Fruit fly (Drosophila melanogaster) whole organism, adult: ENCODE data around the gene Jon25Bii.

Source experiments
- CG11617 ChIP-seq: fragments of 200-800 bp; sonication (Bioruptor generic); optimal IDR thresholded peaks from 2 replicates; lab custom pipeline; 2017; ENCODE audit warnings: mild to moderate bottlenecking, missing biosample characterization, missing genetic modification reagents, missing genetic modification characterization
- CG12768 ChIP-seq: fragments of 200-800 bp; sonication (Bioruptor generic); optimal IDR thresholded peaks from 2 replicates; lab custom pipeline; 2017; ENCODE audit warnings: missing biosample characterization, missing genetic modification characterization, mild to moderate bottlenecking, moderate library complexity, missing genetic modification reagents
- CG14711 ChIP-seq: fragments of 200-800 bp; sonication (Bioruptor generic); optimal IDR thresholded peaks from 2 replicates; lab custom pipeline; 2018; ENCODE audit warnings: missing biosample characterization, mild to moderate bottlenecking, missing genetic modification characterization, moderate library complexity
- CG1620 ChIP-seq: fragments of 200-800 bp; sonication (Bioruptor generic); optimal IDR thresholded peaks from 2 replicates; lab custom pipeline; 2016; ENCODE audit warnings: missing biosample characterization, missing genetic modification characterization
- CG33017 ChIP-seq: fragments of 200-800 bp; sonication (Bioruptor generic); optimal IDR thresholded peaks from 2 replicates; lab custom pipeline; 2018; ENCODE audit warnings: missing biosample characterization, mild to moderate bottlenecking, missing genetic modification characterization, moderate library complexity
- CG5204 ChIP-seq: fragments of 200-800 bp; sonication (Bioruptor generic); optimal IDR thresholded peaks from 2 replicates; lab custom pipeline; 2016; ENCODE audit warnings: missing biosample characterization, missing genetic modification characterization
- CG7045 ChIP-seq: fragments of 200-800 bp; sonication (Bioruptor generic); optimal IDR thresholded peaks from 2 replicates; lab custom pipeline; 2017; ENCODE audit warnings: missing biosample characterization, mild to moderate bottlenecking, missing genetic modification characterization
- CG7101 ChIP-seq: fragments of 200-800 bp; sonication (Bioruptor generic); optimal IDR thresholded peaks from 2 replicates; lab custom pipeline; 2018; ENCODE audit warnings: missing biosample characterization, mild to moderate bottlenecking, missing genetic modification characterization, moderate library complexity
- Clk ChIP-seq: fragments of 200-800 bp; sonication (Bioruptor generic); optimal IDR thresholded peaks from 2 replicates; lab custom pipeline; 2017; ENCODE audit warnings: missing biosample characterization, missing genetic modification characterization
- Crg-1 ChIP-seq: fragments of 200-800 bp; sonication (Bioruptor generic); optimal IDR thresholded peaks from 2 replicates; lab custom pipeline; 2016; ENCODE audit warnings: missing biosample characterization, missing genetic modification characterization
- Hr96 ChIP-seq: fragments of 200-800 bp; sonication (Bioruptor generic); optimal IDR thresholded peaks from 2 replicates; lab custom pipeline; 2016; ENCODE audit warnings: missing biosample characterization, missing genetic modification characterization
- Mnt ChIP-seq: fragments of 200-800 bp; sonication (Bioruptor generic); optimal IDR thresholded peaks from 2 replicates; lab custom pipeline; 2016; ENCODE audit warnings: missing biosample characterization, mild to moderate bottlenecking, missing genetic modification characterization
- bab1 ChIP-seq: fragments of 200-800 bp; sonication (Bioruptor generic); optimal IDR thresholded peaks from 3 replicates; lab custom pipeline; 2019; ENCODE audit warnings: missing biosample characterization, mild to moderate bottlenecking, missing genetic modification characterization, moderate library complexity
- cic ChIP-seq: fragments of 200-800 bp; sonication (Bioruptor generic); optimal IDR thresholded peaks from 2 replicates; lab custom pipeline; 2017; ENCODE audit warnings: missing biosample characterization, mild to moderate bottlenecking, missing genetic modification characterization, moderate library complexity
- cnc ChIP-seq, 2 experiments: fragments of >200 bp; optimal IDR thresholded peaks; 2 replicates each; lab custom pipeline; 2017
- kay ChIP-seq: fragments of 200-800 bp; sonication (Bioruptor generic); peaks from one replicate; lab custom pipeline; 2016; ENCODE audit warnings: missing biosample characterization, missing genetic modification characterization, borderline replicate concordance
- ovo ChIP-seq: fragments of 200-800 bp; sonication (Bioruptor generic); optimal IDR thresholded peaks from 2 replicates; lab custom pipeline; 2016; ENCODE audit warnings: missing biosample characterization, missing genetic modification characterization
- pad ChIP-seq: fragments of 200-800 bp; sonication (Bioruptor generic); optimal IDR thresholded peaks from 3 replicates; lab custom pipeline; 2017; ENCODE audit warnings: missing biosample characterization, missing genetic modification characterization, mild to moderate bottlenecking, moderate library complexity, missing genetic modification reagents
- tj ChIP-seq: fragments of 200-800 bp; sonication (Bioruptor generic); optimal IDR thresholded peaks from 3 replicates; lab custom pipeline; 2017; ENCODE audit warnings: missing biosample characterization, mild to moderate bottlenecking, missing genetic modification characterization, moderate library complexity
- toe ChIP-seq: fragments of 200-800 bp; sonication (Bioruptor generic); optimal IDR thresholded peaks from 2 replicates; lab custom pipeline; 2016; ENCODE audit warnings: missing biosample characterization, missing genetic modification characterization

The Jon25Bii gene

DNA sequence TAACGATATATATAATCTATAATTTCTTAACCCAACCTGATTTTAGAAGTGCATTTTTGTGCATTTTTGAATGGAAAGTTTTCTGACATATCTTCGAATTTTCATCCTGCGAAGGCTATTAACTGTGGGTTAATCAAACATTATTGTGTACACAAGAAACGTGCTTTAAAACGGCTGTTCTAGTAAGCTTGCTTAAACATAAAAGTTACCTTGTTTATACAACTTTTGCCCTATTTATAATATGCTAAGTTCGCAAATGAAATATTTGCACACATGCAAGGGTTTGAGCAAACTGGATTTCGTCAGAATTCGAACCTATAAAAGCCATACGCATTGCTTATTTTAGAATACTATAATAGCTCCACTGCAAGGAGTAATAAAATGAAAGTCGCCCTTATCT is 15.9 kb downstream of the Jon25Bii start, which contains the start of gene Sgs1:
Sgs1 (plus strand) TSS at position 350 of the 400 bp plus-strand sequence.
- TF ChIP-seq CG1620, result no peak
- TF ChIP-seq bab1 (GFP tag; lab: Kevin White, UChicago), result no peak
- no peak for TF ChIP-seq CG7101 (tag; lab: Kevin White, UChicago)
- TF ChIP-seq CG33017 (tag; lab: Kevin White, UChicago), result no peak
- no peak for TF ChIP-seq Clk (GFP tag; lab: Kevin White, UChicago)
- TF ChIP-seq CG11617 (GFP tag; lab: Kevin White, UChicago), result no peak
- TF ChIP-seq pad (GFP tag; lab: Kevin White, UChicago), result no peak

DNA sequence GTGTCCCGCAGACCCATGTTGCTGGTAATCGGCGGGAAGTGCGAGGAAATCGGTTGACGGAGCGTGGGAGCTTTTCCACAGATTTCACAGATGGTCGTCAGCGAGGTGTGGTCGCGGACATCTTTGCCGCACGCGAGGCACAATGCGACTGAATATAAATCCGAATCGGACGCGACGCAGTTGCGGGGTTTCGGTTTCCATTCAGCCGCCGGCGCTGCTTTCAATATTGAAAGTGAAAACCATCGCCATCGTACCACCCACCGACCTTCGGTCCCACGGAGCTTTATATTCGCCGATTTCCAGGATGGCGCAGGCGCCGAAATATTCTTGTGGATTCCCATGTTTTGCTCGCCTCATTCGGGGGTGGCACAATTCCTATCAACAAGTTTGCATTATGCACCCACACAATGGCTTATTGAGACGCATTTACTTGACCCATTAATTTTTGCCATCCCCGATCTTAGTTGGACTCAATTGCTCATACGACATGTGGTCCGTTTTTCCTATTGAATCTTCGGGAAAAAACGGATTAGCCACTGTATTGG is 16.5 kb downstream of the Jon25Bii start, which contains the start of gene hoe2:
hoe2 (minus strand) TSS at position 126 of the 545 bp plus-strand sequence.
- TF ChIP-seq CG7045 (GFP tag; lab: Kevin White, UChicago) (peak; percentile 5), pad (GFP tag; lab: Kevin White, UChicago) (no peak)

DNA sequence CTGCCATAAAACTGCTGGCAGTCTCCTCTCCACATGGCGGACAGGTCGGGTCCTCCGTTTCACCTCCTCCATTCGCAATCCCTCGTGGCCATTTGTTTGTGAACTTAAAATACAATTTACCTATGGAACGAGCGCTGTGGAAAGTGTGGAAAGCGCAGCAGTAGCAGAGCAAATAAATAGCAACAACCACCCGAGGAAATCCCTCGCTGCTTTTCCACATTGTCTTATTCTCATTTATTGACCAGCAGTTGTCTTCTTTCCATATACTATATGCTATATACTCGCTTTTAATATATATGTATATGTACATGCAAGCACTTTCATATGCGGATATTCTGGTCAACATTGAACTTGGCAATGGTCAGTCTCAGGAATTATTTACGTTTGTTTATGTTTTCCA is 20.7 kb downstream of the Jon25Bii start, which contains the start of gene hoe1:
hoe1 (minus strand) TSS at position 101 of the 400 bp plus-strand sequence.
- TF ChIP-seq CG5204 (GFP tag; lab: Kevin White, UChicago) (no peak), CG33017 (tag; lab: Kevin White, UChicago) (no peak), Hr96 (no peak), cic (no peak), tj (GFP tag; lab: Kevin White, UChicago) (no peak), kay (GFP tag; lab: Kevin White, UChicago) (no peak), Mnt (GFP tag; lab: Kevin White, UChicago) (no peak)

DNA sequence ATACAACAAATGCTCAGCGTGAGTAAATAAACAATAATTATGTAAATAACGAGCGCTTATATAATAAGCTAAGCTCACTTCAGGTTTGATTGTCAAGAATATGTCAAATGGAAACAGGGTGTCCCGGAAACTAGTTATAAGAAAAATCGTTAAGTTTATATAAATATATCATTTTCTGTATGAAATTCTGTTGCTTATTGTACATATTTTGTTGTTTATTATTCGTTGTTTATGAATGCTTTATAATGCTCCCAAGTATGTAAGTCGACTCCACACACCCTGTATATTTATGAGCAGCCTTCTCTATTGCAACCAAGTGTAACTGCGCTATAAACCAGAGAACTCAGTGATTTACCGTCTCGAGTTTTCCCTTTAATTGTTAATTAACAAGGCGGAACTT is 22.4 kb downstream of the Jon25Bii start:
- TF ChIP-seq Clk (GFP tag; lab: Kevin White, UChicago) (no peak), cnc (optimal IDR thresholded peaks at IDR 0.05; lab: Kevin White, UChicago) (no peak), kay (GFP tag; lab: Kevin White, UChicago) (peak; percentile 36), CG12768 (GFP tag; lab: Kevin White, UChicago) (peak; percentile 51), CG5204 (GFP tag; lab: Kevin White, UChicago) (peak; percentile 61), CG7045 (GFP tag; lab: Kevin White, UChicago) (peak; percentile 83), pad (GFP tag; lab: Kevin White, UChicago) (no peak), CG33017 (tag; lab: Kevin White, UChicago) (peak; percentile 90), tj (GFP tag; lab: Kevin White, UChicago) (peak; percentile 30), bab1 (GFP tag; lab: Kevin White, UChicago) (peak; percentile 35), toe (GFP tag; lab: Kevin White, UChicago) (peak; percentile 9), CG14711 (tag; lab: Kevin White, UChicago) (peak; percentile 69), Hr96 (peak; percentile 12), Mnt (GFP tag; lab: Kevin White, UChicago) (no peak), CG7101 (tag; lab: Kevin White, UChicago) (peak; percentile 67), CG11617 (GFP tag; lab: Kevin White, UChicago) (peak; percentile 20), cic (no peak)

DNA sequence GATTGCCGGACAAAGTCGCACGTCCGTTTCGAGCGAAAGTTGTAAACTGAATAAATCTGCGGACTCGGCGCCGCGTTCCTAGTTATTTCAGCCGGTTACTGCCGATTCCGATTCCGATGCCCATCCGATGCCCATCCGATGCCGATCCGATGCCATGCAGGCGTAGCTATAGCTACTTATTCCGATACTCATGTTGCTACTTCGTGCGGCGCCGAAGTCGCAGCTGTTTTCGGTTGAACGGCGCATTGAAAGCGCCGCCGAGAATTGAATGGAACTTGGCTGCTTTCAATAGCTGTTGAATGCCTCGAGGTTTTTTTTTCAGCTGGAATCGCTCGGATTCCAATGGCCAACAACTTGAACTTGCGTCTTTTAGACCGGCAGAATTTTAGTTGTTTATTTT is 24.6 kb downstream of the Jon25Bii start:
- no peak for TF ChIP-seq tj (GFP tag; lab: Kevin White, UChicago)
- no peak for TF ChIP-seq CG5204 (GFP tag; lab: Kevin White, UChicago)
- peak; percentile 30 for TF ChIP-seq CG7045 (GFP tag; lab: Kevin White, UChicago)
- no peak for TF ChIP-seq CG33017 (tag; lab: Kevin White, UChicago)
- TF ChIP-seq ovo, result no peak

DNA sequence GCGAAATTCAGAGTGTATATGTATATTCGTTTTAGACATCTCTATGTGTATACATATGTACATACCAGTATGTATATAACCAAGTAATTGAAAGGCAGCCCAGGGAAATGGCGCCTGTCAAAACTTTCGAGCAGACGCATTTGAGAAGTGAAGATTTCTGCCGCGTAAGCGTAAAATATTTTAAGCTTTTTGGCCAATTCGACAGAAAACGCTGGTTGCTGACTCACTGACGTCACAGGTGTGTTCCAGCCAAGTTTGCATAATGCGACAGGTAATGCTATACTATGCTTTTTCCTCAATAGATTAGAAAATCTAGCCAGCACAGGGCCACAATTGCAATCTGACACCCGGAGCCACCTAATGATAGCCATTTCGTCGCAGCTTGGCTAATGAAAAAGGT is 36.2 kb downstream of the Jon25Bii start:
- TF ChIP-seq CG5204 (GFP tag; lab: Kevin White, UChicago) (no peak), tj (GFP tag; lab: Kevin White, UChicago) (peak; percentile 90)

DNA sequence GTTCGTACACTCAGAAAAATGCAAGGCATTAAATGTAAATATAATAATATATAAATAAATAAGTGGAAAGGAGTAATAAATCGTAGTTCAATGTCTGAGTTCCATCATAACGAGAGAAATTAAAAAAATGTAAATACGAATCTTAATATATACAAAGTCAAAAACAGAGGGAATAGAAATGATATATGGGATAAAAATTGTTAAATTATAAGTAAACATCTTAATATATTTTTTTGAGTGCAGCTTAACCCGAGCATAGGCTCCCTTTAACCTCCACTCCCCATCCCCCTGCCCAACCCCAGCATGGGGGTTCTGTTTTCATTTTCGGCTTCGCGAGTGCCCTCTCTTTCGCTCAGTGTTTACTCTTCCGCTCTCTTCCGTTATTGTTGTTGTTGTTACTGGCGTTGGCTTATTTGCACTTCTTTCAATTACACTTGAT is 37.2 kb downstream of the Jon25Bii start:
- TF ChIP-seq cnc (optimal IDR thresholded peaks at IDR 0.05; lab: Kevin White, UChicago) (no peak), CG12768 (GFP tag; lab: Kevin White, UChicago) (no peak), toe (GFP tag; lab: Kevin White, UChicago) (no peak), ovo (peak; percentile 13), Crg-1 (GFP tag; lab: Kevin White, UChicago) (peak; percentile 55), Clk (GFP tag; lab: Kevin White, UChicago) (no peak), kay (GFP tag; lab: Kevin White, UChicago) (no peak), CG7101 (tag; lab: Kevin White, UChicago) (peak; percentile 73), tj (GFP tag; lab: Kevin White, UChicago) (peak; percentile 68), pad (GFP tag; lab: Kevin White, UChicago) (peak; percentile 79), CG1620 (peak; percentile 0), Mnt (GFP tag; lab: Kevin White, UChicago) (no peak), CG33017 (tag; lab: Kevin White, UChicago) (no peak), CG14711 (tag; lab: Kevin White, UChicago) (peak; percentile 77), Hr96 (peak; percentile 47), CG5204 (GFP tag; lab: Kevin White, UChicago) (no peak), CG11617 (GFP tag; lab: Kevin White, UChicago) (peak; percentile 81), cic (no peak), CG7045 (GFP tag; lab: Kevin White, UChicago) (no peak), bab1 (GFP tag; lab: Kevin White, UChicago) (peak; percentile 98)
